Worm (Caenorhabditis elegans) whole organism, L1 larva: ENCODE data around the gene C05D12.7.

Experiments used
- F16B12.6 ChIP-seq: fragments of 150-350 bp; optimal IDR thresholded peaks from 2 replicates; lab custom pipeline; 2014; ENCODE audit warnings: missing biosample characterization, missing genetic modification characterization
- aha-1 ChIP-seq: fragments of 150-350 bp; optimal IDR thresholded peaks from 2 replicates; lab custom pipeline; 2014; ENCODE audit warnings: missing biosample characterization, missing genetic modification characterization
- ama-1 ChIP-seq: fragments of 150-350 bp; optimal IDR thresholded peaks from 2 replicates; lab custom pipeline; 2014
- ceh-63 ChIP-seq: fragments of 200-800 bp; sonication (Bioruptor generic); optimal IDR thresholded peaks from 2 replicates; lab custom pipeline; 2018; ENCODE audit warnings: mild to moderate bottlenecking, missing genetic modification characterization, missing compliant biosample characterization
- ceh-90 ChIP-seq: sonication (generic microtip); optimal IDR thresholded peaks from 2 replicates; lab custom pipeline; 2016; ENCODE audit warnings: missing genetic modification characterization, missing compliant biosample characterization
- dpl-1 ChIP-seq, 3 experiments: fragments of 150-350 bp in 2 of 3; sonication (generic microtip) in 1 of 3; optimal IDR thresholded peaks; 2 replicates each; lab custom pipeline; 2014 to 2017; ENCODE audit warnings: missing biosample characterization in 3 of 3, missing genetic modification characterization in 3 of 3, missing genetic modification reagents in 3 of 3
- efl-1 ChIP-seq, 4 experiments: fragments of 150-350 bp; optimal IDR thresholded peaks in 3 of 4; peaks in 1 of 4; 1 replicate in 1 of 4; 2 replicates in 3 of 4; lab custom pipeline; 2014; ENCODE audit warnings: missing biosample characterization in 2 of 4, missing genetic modification characterization in 2 of 4, missing genetic modification reagents in 2 of 4
- efl-3 ChIP-seq: fragments of 200-800 bp; sonication (Bioruptor generic); optimal IDR thresholded peaks from 2 replicates; lab custom pipeline; 2018; ENCODE audit warnings: mild to moderate bottlenecking, missing genetic modification characterization, missing compliant biosample characterization
- egl-13 ChIP-seq: sonication (generic microtip); optimal IDR thresholded peaks from 2 replicates; lab custom pipeline; 2016; ENCODE audit warnings: missing genotype, missing genetic modification reagents, missing genetic modification characterization, missing compliant biosample characterization
- egl-27 ChIP-seq, 2 experiments: fragments of 150-350 bp in 1 of 2; sonication (generic microtip); optimal IDR thresholded peaks; 3 replicates each; lab custom pipeline; 2017 to 2018; ENCODE audit warnings: missing biosample characterization in 2 of 2, missing genetic modification characterization in 2 of 2, missing genetic modification reagents in 2 of 2
- elt-2 ChIP-seq: sonication (generic microtip); optimal IDR thresholded peaks from 2 replicates; lab custom pipeline; 2016; ENCODE audit warnings: missing genetic modification characterization, mild to moderate bottlenecking, inconsistent platforms, missing compliant biosample characterization, missing genetic modification reagents
- fkh-10 ChIP-seq: sonication (generic microtip); optimal IDR thresholded peaks from 2 replicates; lab custom pipeline; 2017; ENCODE audit warnings: missing biosample characterization, missing genetic modification reagents, missing genetic modification characterization
- fkh-8 ChIP-seq: sonication (generic microtip); optimal IDR thresholded peaks from 2 replicates; lab custom pipeline; 2016; ENCODE audit warnings: mild to moderate bottlenecking, missing genetic modification characterization, missing compliant biosample characterization
- grh-1 ChIP-seq: fragments of 200-800 bp; sonication (Bioruptor generic); IDR thresholded peaks from 2 replicates; pipeline ENCODE4 v1.3.6; 2022; ENCODE audit warnings: missing genetic modification reagents, missing genetic modification characterization, missing compliant biosample characterization
- irx-1 ChIP-seq: sonication (generic microtip); optimal IDR thresholded peaks from 2 replicates; lab custom pipeline; 2016; ENCODE audit warnings: missing genetic modification characterization, missing compliant biosample characterization
- lin-13 ChIP-seq: fragments of 150-350 bp; optimal IDR thresholded peaks from 2 replicates; lab custom pipeline; 2014; ENCODE audit warnings: missing biosample characterization, missing genetic modification reagents, missing genetic modification characterization
- lin-14 ChIP-seq: fragments of 200-800 bp; sonication (Bioruptor generic); optimal IDR thresholded peaks from 2 replicates; lab custom pipeline; 2018; ENCODE audit warnings: mild to moderate bottlenecking, missing genetic modification characterization, moderate library complexity, missing compliant biosample characterization
- lin-15B ChIP-seq: fragments of 150-350 bp; sonication (generic microtip); optimal IDR thresholded peaks from 3 replicates; lab custom pipeline; 2014; ENCODE audit warnings: missing biosample characterization, missing genetic modification characterization
- lin-35 ChIP-seq, 2 experiments: fragments of 150-350 bp; optimal IDR thresholded peaks; 2 replicates each; lab custom pipeline; 2014; ENCODE audit warnings: missing biosample characterization in 2 of 2, missing genetic modification characterization in 2 of 2, missing genetic modification reagents in 2 of 2
- lin-39 ChIP-seq: fragments of 150-350 bp; optimal IDR thresholded peaks from 2 replicates; lab custom pipeline; 2014; ENCODE audit warnings: missing biosample characterization, missing genetic modification reagents, missing genetic modification characterization
- lir-3 ChIP-seq: sonication (generic microtip); optimal IDR thresholded peaks from 2 replicates; lab custom pipeline; 2016; ENCODE audit warnings: mild to moderate bottlenecking, missing genetic modification characterization, moderate library complexity, missing compliant biosample characterization; ENCODE audit not compliant: poor library complexity
- mef-2 ChIP-seq: fragments of 150-350 bp; optimal IDR thresholded peaks from 2 replicates; lab custom pipeline; 2014; ENCODE audit warnings: missing biosample characterization, missing genetic modification characterization
- nhr-19 ChIP-seq: fragments of 200-800 bp; sonication (Bioruptor generic); conservative IDR thresholded peaks from 2 replicates; pipeline ENCODE4 v1.3.6; 2022; ENCODE audit warnings: missing genetic modification characterization, missing compliant biosample characterization
- nhr-237 ChIP-seq: fragments of 150-350 bp; optimal IDR thresholded peaks from 2 replicates; lab custom pipeline; 2014; ENCODE audit warnings: missing biosample characterization, missing genetic modification characterization
- nhr-28 ChIP-seq: fragments of 150-350 bp; optimal IDR thresholded peaks from 2 replicates; lab custom pipeline; 2014; ENCODE audit warnings: missing biosample characterization, missing genetic modification characterization
- nhr-71 ChIP-seq: sonication (generic microtip); optimal IDR thresholded peaks from 2 replicates; lab custom pipeline; 2016; ENCODE audit warnings: mild to moderate bottlenecking, missing genetic modification characterization, moderate library complexity, missing compliant biosample characterization
- nhr-90 ChIP-seq: sonication (generic microtip); optimal IDR thresholded peaks from 2 replicates; lab custom pipeline; 2016; ENCODE audit warnings: mild to moderate bottlenecking, missing genetic modification characterization, missing compliant biosample characterization; ENCODE audit not compliant: poor library complexity
- pag-3 ChIP-seq: sonication (generic microtip); optimal IDR thresholded peaks from 2 replicates; lab custom pipeline; 2017; ENCODE audit warnings: missing genetic modification characterization, mild to moderate bottlenecking, missing compliant biosample characterization, antibody characterized with exemption, borderline replicate concordance; ENCODE audit not compliant: insufficient read depth
- pax-3 ChIP-seq: fragments of 200-800 bp; sonication (Bioruptor generic); optimal IDR thresholded peaks from 2 replicates; lab custom pipeline; 2018; ENCODE audit warnings: mild to moderate bottlenecking, missing genetic modification characterization, moderate library complexity, missing compliant biosample characterization
- pqm-1 ChIP-seq: sonication (generic microtip); optimal IDR thresholded peaks from 3 replicates; lab custom pipeline; 2017; ENCODE audit warnings: missing biosample characterization, missing genetic modification characterization
- rnt-1 ChIP-seq: sonication (generic microtip); optimal IDR thresholded peaks from 2 replicates; lab custom pipeline; 2016; ENCODE audit warnings: mild to moderate bottlenecking, missing genetic modification characterization, moderate library complexity, missing compliant biosample characterization
- skn-1 ChIP-seq: fragments of 150-350 bp; optimal IDR thresholded peaks from 2 replicates; lab custom pipeline; 2014; ENCODE audit warnings: missing biosample characterization, missing genetic modification characterization
- snu-23 ChIP-seq: sonication (generic microtip); optimal IDR thresholded peaks from 2 replicates; lab custom pipeline; 2016; ENCODE audit warnings: missing genetic modification characterization, missing compliant biosample characterization
- sox-4 ChIP-seq: sonication (generic microtip); optimal IDR thresholded peaks from 2 replicates; lab custom pipeline; 2016; ENCODE audit warnings: missing genetic modification characterization, missing compliant biosample characterization
- sptf-1 ChIP-seq: fragments of 150-350 bp; optimal IDR thresholded peaks from 2 replicates; lab custom pipeline; 2014; ENCODE audit warnings: missing biosample characterization, missing genetic modification characterization
- sup-37 ChIP-seq: fragments of 200-800 bp; sonication (Bioruptor generic); optimal IDR thresholded peaks from 2 replicates; lab custom pipeline; 2018; ENCODE audit warnings: mild to moderate bottlenecking, missing genetic modification characterization, missing compliant biosample characterization
- swsn-7 ChIP-seq: sonication (generic microtip); optimal IDR thresholded peaks from 2 replicates; lab custom pipeline; 2016; ENCODE audit warnings: missing genetic modification characterization, missing compliant biosample characterization
- tbx-2 ChIP-seq: sonication (generic microtip); optimal IDR thresholded peaks from 2 replicates; lab custom pipeline; 2016; ENCODE audit warnings: missing genetic modification characterization, missing compliant biosample characterization
- unc-130 ChIP-seq: fragments of 150-350 bp; optimal IDR thresholded peaks from 2 replicates; lab custom pipeline; 2017; ENCODE audit warnings: missing biosample characterization, missing genetic modification characterization, inconsistent platforms
- unc-30 ChIP-seq: sonication (generic microtip); optimal IDR thresholded peaks from 2 replicates; lab custom pipeline; 2017; ENCODE audit warnings: missing biosample characterization, missing genetic modification characterization
- unc-98 ChIP-seq: fragments of 200-800 bp; sonication (Bioruptor generic); IDR thresholded peaks from 2 replicates; pipeline ENCODE4 v1.3.6; 2022; ENCODE audit warnings: missing genetic modification characterization, missing compliant biosample characterization
- zip-4 ChIP-seq: fragments of 200-800 bp; sonication (Bioruptor generic); optimal IDR thresholded peaks from 2 replicates; lab custom pipeline; 2018; ENCODE audit warnings: mild to moderate bottlenecking, missing genetic modification characterization, moderate library complexity, missing compliant biosample characterization
- ztf-11 ChIP-seq, 2 experiments: sonication (generic microtip); optimal IDR thresholded peaks; 2 replicates each; lab custom pipeline; 2016 to 2017; ENCODE audit warnings: missing genetic modification characterization in 2 of 2, missing biosample characterization in 1 of 2, missing compliant biosample characterization in 1 of 2

C05D12.7 gene

ce11 chrII:11453025-11453424, 43.1 kb downstream of the C05D12.7 start, which contains the start of gene rsp-1 (continued):
- TF ChIP-seq zip-4 (GFP tag; lab: Kevin White, UChicago), result peak; percentile 74
- TF ChIP-seq unc-30 (tag; lab: Kevin White, UChicago), result no peak
- TF ChIP-seq ama-1, result no peak
- TF ChIP-seq swsn-7 (tag; lab: Kevin White, UChicago), result peak; percentile 91
- peak; percentile 88 to 90 for TF ChIP-seq efl-1 (optimal IDR thresholded peaks at IDR 0.05; lab: Kevin White, UChicago)
- peak; percentile 84 to 98 for TF ChIP-seq efl-1 (GFP tag; optimal IDR thresholded peaks at IDR 0.05 in 1 of 2; lab: Kevin White, UChicago)
- TF ChIP-seq ceh-63 (GFP tag; lab: Kevin White, UChicago), result no peak
- TF ChIP-seq grh-1 (GFP tag; lab: Robert Waterston, UW), result peak; percentile 80
- peak; percentile 49 for TF ChIP-seq egl-13
- TF ChIP-seq sup-37, result peak; percentile 39
- TF ChIP-seq tbx-2, result peak; percentile 88
- peak; percentile 73 for TF ChIP-seq pax-3 (tag; lab: Kevin White, UChicago)
- peak; percentile 94 for TF ChIP-seq rnt-1 (tag; lab: Kevin White, UChicago)
- TF ChIP-seq lin-14, result peak; percentile 89
- TF ChIP-seq egl-27 (tag; optimal IDR thresholded peaks at IDR 0.05; lab: Kevin White, UChicago), result no peak
- peak in 1 of 2 experiments; percentile 71 for TF ChIP-seq ztf-11 (tag; optimal IDR thresholded peaks at IDR 0.05; lab: Kevin White, UChicago)
- TF ChIP-seq pqm-1 (tag; lab: Kevin White, UChicago), result no peak
- peak; percentile 94 for TF ChIP-seq snu-23 (GFP tag; lab: Kevin White, UChicago)
- peak; percentile 90 for TF ChIP-seq nhr-19
- TF ChIP-seq lin-13 (GFP tag; lab: Kevin White, UChicago), result peak; percentile 89
- TF ChIP-seq mef-2 (tag; lab: Kevin White, UChicago), result peak; percentile 13
- TF ChIP-seq nhr-71 (tag; lab: Kevin White, UChicago), result peak; percentile 93
- no peak for TF ChIP-seq nhr-237
- peak; percentile 69 for TF ChIP-seq F16B12.6
- no peak for TF ChIP-seq pag-3 (tag; lab: Kevin White, UChicago)
- TF ChIP-seq dpl-1 (GFP tag; optimal IDR thresholded peaks at IDR 0.05; lab: Kevin White, UChicago), result peak; percentile 84 to 88 (median 87)
- TF ChIP-seq fkh-10, result peak; percentile 57
- TF ChIP-seq nhr-28 (tag; lab: Kevin White, UChicago), result no peak
- no peak for TF ChIP-seq ceh-90 (tag; lab: Kevin White, UChicago)
- peak; percentile 84 for TF ChIP-seq lin-15B (tag; lab: Kevin White, UChicago)
- peak; percentile 89 for TF ChIP-seq nhr-90 (tag; lab: Kevin White, UChicago)
- TF ChIP-seq irx-1 (tag; lab: Kevin White, UChicago), result peak; percentile 76
- peak; percentile 68 for TF ChIP-seq lir-3 (tag; lab: Kevin White, UChicago)
- no peak for TF ChIP-seq sptf-1
- peak; percentile 91 for TF ChIP-seq unc-130 (tag; lab: Kevin White, UChicago)
- no peak for TF ChIP-seq unc-98
- peak; percentile 45 for TF ChIP-seq sox-4
- TF ChIP-seq, all 84 proteins: peak for 57

- TF ChIP-seq ama-1 (no peak), fkh-8 (tag; lab: Kevin White, UChicago) (peak; percentile 98), lin-14 (no peak), F16B12.6 (no peak), grh-1 (GFP tag; lab: Robert Waterston, UW) (no peak), elt-2 (tag; lab: Kevin White, UChicago) (no peak), nhr-19 (no peak), lin-39 (tag; lab: Kevin White, UChicago) (no peak), efl-3 (GFP tag; lab: Kevin White, UChicago) (no peak), skn-1 (tag; lab: Kevin White, UChicago) (no peak), aha-1 (no peak), lin-35 (GFP tag; optimal IDR thresholded peaks at IDR 0.05; lab: Kevin White, UChicago) (peak in 1 of 2 experiments; percentile 4), sup-37 (no peak), zip-4 (GFP tag; lab: Kevin White, UChicago) (no peak)
Observed at ce11 chrII:11453639-11454038, 43.8 kb downstream of the C05D12.7 start.
